Worm (Caenorhabditis elegans): ENCODE data around the gene F49E8.7.

The F49E8.7 gene

ce11 chrIV:7549844-7550243 lies 6.3 kb downstream of the F49E8.7 start (continued):
- TF ChIP-seq F33H1.4 (GFP tag; IDR thresholded peaks at IDR 0.05), result no peak
- TF ChIP-seq nhr-90 (tag; optimal IDR thresholded peaks at IDR 0.05), result peak; percentile 41
- no peak for TF ChIP-seq lin-40 (tag; optimal IDR thresholded peaks at IDR 0.05)
- no peak for TF ChIP-seq B0035.1 (tag; optimal IDR thresholded peaks at IDR 0.05)
- TF ChIP-seq sptf-2 (GFP tag; optimal IDR thresholded peaks at IDR 0.05), result no peak
- no peak for TF ChIP-seq xnd-1 (tag; optimal IDR thresholded peaks at IDR 0.05)
- no peak for TF ChIP-seq Y67H2A.10 (GFP tag; conservative IDR thresholded peaks at IDR 0.05)
- no peak for TF ChIP-seq F37B4.10 (GFP tag; IDR thresholded peaks at IDR 0.05)
- TF ChIP-seq Y53G8AR.9 (GFP tag; conservative IDR thresholded peaks at IDR 0.05), result no peak
- peak; percentile 86 for TF ChIP-seq ets-4 (GFP tag; optimal IDR thresholded peaks at IDR 0.05)
- peak; percentile 36 for TF ChIP-seq lin-54 (GFP tag; optimal IDR thresholded peaks at IDR 0.05)
- TF ChIP-seq attf-3 (GFP tag; conservative IDR thresholded peaks at IDR 0.05), result no peak
- TF ChIP-seq chd-7 (tag; optimal IDR thresholded peaks at IDR 0.05), result no peak
- TF ChIP-seq ceh-91 (GFP tag; IDR thresholded peaks at IDR 0.05), result no peak
- TF ChIP-seq nhr-179 (tag; optimal IDR thresholded peaks at IDR 0.05), result no peak
- TF ChIP-seq hrde-1 (tag; optimal IDR thresholded peaks at IDR 0.05; ENCODE audit: borderline replicate concordance), result no peak
- TF ChIP-seq hsf-1 (GFP tag; IDR thresholded peaks at IDR 0.05), result no peak
- TF ChIP-seq egrh-3 (GFP tag; IDR thresholded peaks at IDR 0.05), result no peak
- TF ChIP-seq madf-8 (GFP tag; conservative IDR thresholded peaks at IDR 0.05), result no peak
- TF ChIP-seq snpc-4 (GFP tag; optimal IDR thresholded peaks at IDR 0.05), result no peak
- no peak for TF ChIP-seq snpc-4 (tag; optimal IDR thresholded peaks at IDR 0.05)
- TF ChIP-seq dox-1 (GFP tag; IDR thresholded peaks at IDR 0.05), result peak; percentile 66
- no peak for TF ChIP-seq madf-3 (GFP tag; IDR thresholded peaks at IDR 0.05)
- no peak for TF ChIP-seq hlh-12 (tag; optimal IDR thresholded peaks at IDR 0.05)
- TF ChIP-seq repo-1 (tag; optimal IDR thresholded peaks at IDR 0.05), result no peak
- TF ChIP-seq tlf-1 (GFP tag; optimal IDR thresholded peaks at IDR 0.05), result no peak
- no peak for TF ChIP-seq ceh-40 (GFP tag; IDR thresholded peaks at IDR 0.05)
- TF ChIP-seq fkh-3 (tag; optimal IDR thresholded peaks at IDR 0.05), result no peak
- no peak for TF ChIP-seq somi-1 (GFP tag; optimal IDR thresholded peaks at IDR 0.05)
- TF ChIP-seq snpc-1.3 (tag; optimal IDR thresholded peaks at IDR 0.05; ENCODE audit: insufficient read depth), result no peak
- peak; percentile 68; the same call in 1 of the 2 replicates for TF ChIP-seq zfh-2 (GFP tag; conservative IDR thresholded peaks at IDR 0.05)
- TF ChIP-seq mcd-1 (GFP tag; IDR thresholded peaks at IDR 0.05), result peak; percentile 57
- TF ChIP-seq tbp1 (GFP tag; optimal IDR thresholded peaks at IDR 0.05), result peak; percentile 12
- TF ChIP-seq nfyb-1 (GFP tag; IDR thresholded peaks at IDR 0.05), result 0 out of 2 replicates have a peak, but pooled peaks have one; percentile 25
- no peak for TF ChIP-seq Y79H2A.3 (GFP tag; conservative IDR thresholded peaks at IDR 0.05)
- TF ChIP-seq cebp-2 (GFP tag; IDR thresholded peaks at IDR 0.05), result no peak
- TF ChIP-seq T26A5.8 (tag; optimal IDR thresholded peaks at IDR 0.05), result no peak
- no peak for TF ChIP-seq K12H6.12 (tag; optimal IDR thresholded peaks at IDR 0.05)
- no peak for TF ChIP-seq egl-18 (GFP tag; IDR thresholded peaks at IDR 0.05)
- 0 out of 2 replicates have a peak, but pooled peaks have one; percentile 32 for TF ChIP-seq nhr-120 (GFP tag; IDR thresholded peaks at IDR 0.05)
- no peak for TF ChIP-seq aptf-3 (GFP tag; IDR thresholded peaks at IDR 0.05)
- TF ChIP-seq nhr-80 (tag; optimal IDR thresholded peaks at IDR 0.05), result peak; percentile 96
- TF ChIP-seq lir-1 (GFP tag; conservative IDR thresholded peaks at IDR 0.05), result no peak

Data from whole organism, young adult.